Fruit fly (Drosophila melanogaster): Measurements from ENCODE around the gene GstO1.

DNA sequence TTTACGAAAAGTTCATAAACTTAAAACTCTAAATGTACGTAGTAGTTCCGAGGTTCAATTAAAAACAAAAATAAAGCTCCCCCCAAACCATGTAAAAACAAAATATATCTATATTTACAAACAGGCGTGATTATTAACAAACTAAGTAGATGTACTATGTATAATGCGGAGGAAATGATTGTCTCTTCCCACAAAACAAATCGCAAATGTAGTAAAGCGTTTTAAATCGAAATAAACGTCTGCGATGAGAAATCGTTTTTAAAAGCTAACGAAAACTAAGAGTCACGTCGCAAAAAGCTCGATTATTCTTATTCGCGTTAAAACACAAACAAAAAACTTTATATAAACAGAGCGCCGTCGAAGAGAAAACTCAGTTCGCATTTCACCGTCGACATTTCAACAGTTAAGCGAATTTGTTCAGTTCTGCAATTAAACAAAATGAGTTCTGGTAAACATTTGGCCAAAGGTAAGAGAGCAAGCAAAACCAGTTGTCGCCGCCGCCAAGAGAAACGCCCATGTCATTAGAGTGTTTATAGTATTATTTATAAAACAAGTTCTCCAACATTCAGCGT is 6.1 kb downstream of the GstO1 start, which contains the start of gene GstO3:
- TF ChIP-seq usp (GFP tag; optimal IDR thresholded peaks at IDR 0.05) (no peak), CG8478 (optimal IDR thresholded peaks at IDR 0.05) (no peak), psq (optimal IDR thresholded peaks at IDR 0.05) (no peak), EcR (GFP tag; optimal IDR thresholded peaks at IDR 0.05) (no peak), pan (optimal IDR thresholded peaks at IDR 0.05) (no peak)

All from whole organism.